Worm (Caenorhabditis elegans): Measurements from ENCODE around the gene str-243.

ce11 chrV:1551143-1551542 lies 28.6 kb downstream of the str-243 start:
- TF ChIP-seq dpl-1 (GFP tag; optimal IDR thresholded peaks at IDR 0.05): no peak
- TF ChIP-seq nhr-76 (tag; optimal IDR thresholded peaks at IDR 0.05): no peak
- no peak for TF ChIP-seq nhr-237 (tag; optimal IDR thresholded peaks at IDR 0.05)
- peak in 1 of 2 experiments; percentile 91 for TF ChIP-seq unc-62 (GFP tag; optimal IDR thresholded peaks at IDR 0.05 in 1 of 2)
- TF ChIP-seq unc-62 (tag; optimal IDR thresholded peaks at IDR 0.05): no peak
- no peak for TF ChIP-seq fos-1 (tag; optimal IDR thresholded peaks at IDR 0.05)
- TF ChIP-seq ZK546.5 (tag; optimal IDR thresholded peaks at IDR 0.05): no peak
- TF ChIP-seq zfp-2 (tag; optimal IDR thresholded peaks at IDR 0.05): no peak
- TF ChIP-seq F37D6.2 (tag; optimal IDR thresholded peaks at IDR 0.05): no peak
- TF ChIP-seq dve-1 (tag; optimal IDR thresholded peaks at IDR 0.05; ENCODE audit: insufficient read depth): no peak
- TF ChIP-seq zfp-3 (GFP tag; conservative IDR thresholded peaks at IDR 0.05): no peak
- TF ChIP-seq Y105C5A.15 (GFP tag; IDR thresholded peaks at IDR 0.05): no peak
- TF ChIP-seq nhr-10 (tag; optimal IDR thresholded peaks at IDR 0.05): no peak

Measured in whole organism, L4 larva.